Worm (Caenorhabditis elegans) whole organism, L2 larva: ENCODE data around the gene npax-1.

Source experiments
- C34F6.9 ChIP-seq: fragments of 150-350 bp; optimal IDR thresholded peaks from 2 replicates; lab custom pipeline; 2014; ENCODE audit warnings: missing biosample characterization, missing genetic modification characterization
- F13H6.1 ChIP-seq: sonication (generic microtip); optimal IDR thresholded peaks from 2 replicates; lab custom pipeline; 2016; ENCODE audit warnings: missing genetic modification characterization, missing compliant biosample characterization
- R02D3.7 ChIP-seq: fragments of 150-350 bp; optimal IDR thresholded peaks from 2 replicates; lab custom pipeline; 2014; ENCODE audit warnings: missing biosample characterization, missing genetic modification characterization
- Y55F3AM.14 ChIP-seq: fragments of 200-800 bp; sonication (Bioruptor generic); optimal IDR thresholded peaks from 2 replicates; lab custom pipeline; 2018; ENCODE audit warnings: mild to moderate bottlenecking, missing genetic modification characterization, missing compliant biosample characterization
- ZK546.5 ChIP-seq: sonication (generic microtip); optimal IDR thresholded peaks from 2 replicates; lab custom pipeline; 2017; ENCODE audit warnings: missing biosample characterization, missing genetic modification characterization
- alr-1 ChIP-seq: fragments of 150-350 bp; optimal IDR thresholded peaks from 2 replicates; lab custom pipeline; 2014; ENCODE audit warnings: missing biosample characterization, missing genetic modification characterization
- aly-2 ChIP-seq: fragments of 150-350 bp; optimal IDR thresholded peaks from 2 replicates; lab custom pipeline; 2014; ENCODE audit warnings: missing biosample characterization, missing genetic modification characterization
- blmp-1 ChIP-seq: sonication (generic microtip); optimal IDR thresholded peaks from 2 replicates; lab custom pipeline; 2017; ENCODE audit warnings: missing genetic modification characterization, mild to moderate bottlenecking, missing compliant biosample characterization, antibody characterized with exemption, moderate library complexity; ENCODE audit not compliant: insufficient read depth
- ceh-82 ChIP-seq: fragments of 150-350 bp; optimal IDR thresholded peaks from 2 replicates; lab custom pipeline; 2014; ENCODE audit warnings: missing biosample characterization, missing genetic modification characterization
- crh-2 ChIP-seq: sonication (generic microtip); optimal IDR thresholded peaks from 2 replicates; lab custom pipeline; 2017; ENCODE audit warnings: missing biosample characterization, missing genetic modification characterization
- dmd-4 ChIP-seq: sonication (generic microtip); optimal IDR thresholded peaks from 2 replicates; lab custom pipeline; 2017; ENCODE audit warnings: missing biosample characterization, missing genetic modification characterization
- elt-1 ChIP-seq: fragments of 150-350 bp; optimal IDR thresholded peaks from 2 replicates; lab custom pipeline; 2014; ENCODE audit warnings: missing biosample characterization, missing genetic modification characterization
- elt-3 ChIP-seq: sonication (generic microtip); optimal IDR thresholded peaks from 2 replicates; lab custom pipeline; 2017; ENCODE audit warnings: missing biosample characterization, missing genetic modification characterization
- fos-1 ChIP-seq: fragments of 150-350 bp; optimal IDR thresholded peaks from 2 replicates; lab custom pipeline; 2014; ENCODE audit warnings: missing biosample characterization, missing genetic modification characterization
- gmeb-1 ChIP-seq: fragments of 150-350 bp; optimal IDR thresholded peaks from 2 replicates; lab custom pipeline; 2014; ENCODE audit warnings: missing biosample characterization, missing genetic modification characterization
- lin-11 ChIP-seq: fragments of 150-350 bp; sonication (generic microtip); optimal IDR thresholded peaks from 2 replicates; lab custom pipeline; 2014; ENCODE audit warnings: missing biosample characterization, missing genetic modification characterization, inconsistent platforms, mixed read lengths
- lin-13 ChIP-seq: fragments of 150-350 bp; optimal IDR thresholded peaks from 2 replicates; lab custom pipeline; 2014; ENCODE audit warnings: missing biosample characterization, missing genetic modification reagents, missing genetic modification characterization
- lin-39 ChIP-seq: fragments of 150-350 bp; optimal IDR thresholded peaks from 2 replicates; lab custom pipeline; 2014; ENCODE audit warnings: missing biosample characterization, missing genetic modification reagents, missing genetic modification characterization
- lsy-2 ChIP-seq, 2 experiments: fragments of 150-350 bp in 1 of 2; sonication (generic microtip) in 1 of 2; optimal IDR thresholded peaks; 2 replicates each; lab custom pipeline; 2014 to 2017; ENCODE audit warnings: missing biosample characterization in 2 of 2, missing genetic modification characterization in 2 of 2
- mbf-1 ChIP-seq: sonication (generic microtip); optimal IDR thresholded peaks from 2 replicates; lab custom pipeline; 2017; ENCODE audit warnings: missing biosample characterization, missing genetic modification characterization
- mdl-1 ChIP-seq, 2 experiments: fragments of 150-350 bp in 1 of 2; sonication (generic microtip) in 1 of 2; optimal IDR thresholded peaks; 2 replicates each; lab custom pipeline; 2017; ENCODE audit warnings: missing biosample characterization in 2 of 2, missing genetic modification characterization in 2 of 2
- nhr-12 ChIP-seq: fragments of 150-350 bp; optimal IDR thresholded peaks from 2 replicates; lab custom pipeline; 2014; ENCODE audit warnings: missing biosample characterization, missing genetic modification characterization
- nhr-129 ChIP-seq: fragments of 150-350 bp; optimal IDR thresholded peaks from 2 replicates; lab custom pipeline; 2014; ENCODE audit warnings: missing biosample characterization, missing genetic modification characterization
- nhr-21 ChIP-seq: fragments of 150-350 bp; optimal IDR thresholded peaks from 2 replicates; lab custom pipeline; 2014; ENCODE audit warnings: missing biosample characterization, missing genetic modification characterization
- nhr-25 ChIP-seq: fragments of 150-350 bp; sonication (generic microtip); optimal IDR thresholded peaks from 3 replicates; lab custom pipeline; 2014; ENCODE audit warnings: missing biosample characterization, missing genetic modification characterization
- peb-1 ChIP-seq: fragments of 150-350 bp; optimal IDR thresholded peaks from 2 replicates; lab custom pipeline; 2014; ENCODE audit warnings: missing biosample characterization, missing genetic modification characterization
- sma-9 ChIP-seq, 2 experiments: fragments of 150-350 bp in 1 of 2; sonication (generic microtip) in 1 of 2; optimal IDR thresholded peaks; 2 replicates each; lab custom pipeline; 2014 to 2016; ENCODE audit warnings: missing genetic modification characterization in 2 of 2, mild to moderate bottlenecking in 1 of 2, missing biosample characterization in 1 of 2, missing compliant biosample characterization in 1 of 2, missing genetic modification reagents in 1 of 2, moderate library complexity in 1 of 2
- snpc-4 ChIP-seq: fragments of 150-350 bp; optimal IDR thresholded peaks from 2 replicates; lab custom pipeline; 2014; ENCODE audit warnings: missing biosample characterization, missing genetic modification characterization
- unc-39 ChIP-seq: fragments of 150-350 bp; optimal IDR thresholded peaks from 2 replicates; lab custom pipeline; 2014; ENCODE audit warnings: missing biosample characterization, missing genetic modification characterization
- unc-55 ChIP-seq: fragments of 150-350 bp; sonication (generic microtip); optimal IDR thresholded peaks from 3 replicates; lab custom pipeline; 2014; ENCODE audit warnings: missing biosample characterization, missing genetic modification reagents, missing genetic modification characterization
- zag-1 ChIP-seq: fragments of 150-350 bp; optimal IDR thresholded peaks from 2 replicates; lab custom pipeline; 2014; ENCODE audit warnings: missing biosample characterization, missing genetic modification characterization
- ztf-1 ChIP-seq: fragments of 200-800 bp; sonication (Bioruptor generic); conservative IDR thresholded peaks from 2 replicates; pipeline ENCODE4 v1.3.6; 2022; ENCODE audit warnings: missing genetic modification characterization, missing compliant biosample characterization
- ztf-11 ChIP-seq: sonication (generic microtip); optimal IDR thresholded peaks from 2 replicates; lab custom pipeline; 2017; ENCODE audit warnings: missing biosample characterization, missing genetic modification characterization

npax-1 gene

DNA sequence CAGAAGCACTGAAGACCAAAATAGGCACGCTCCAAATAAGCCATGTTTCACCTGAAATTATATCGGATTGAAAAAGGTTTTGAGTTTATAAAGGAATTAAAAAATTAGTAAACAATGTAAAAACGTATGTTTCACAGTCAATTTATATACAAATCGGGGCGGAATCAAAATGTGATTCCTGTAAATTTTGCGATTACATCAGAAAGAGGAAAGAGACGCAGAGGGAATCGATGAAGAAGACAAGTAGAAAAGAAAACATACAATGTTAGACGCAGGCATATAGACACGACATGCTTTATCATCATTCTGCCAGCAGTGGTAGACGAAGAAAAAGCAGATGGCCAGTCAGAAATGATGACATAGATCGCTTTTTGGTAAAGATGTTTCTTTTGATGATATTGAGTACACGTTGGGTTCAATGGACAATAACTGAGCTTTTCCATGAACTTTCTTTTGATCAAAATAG lies 32.9 kb upstream of the npax-1 start, which contains the start of gene msra-1 (continued):
- TF ChIP-seq fos-1 = peak; percentile 88
- no peak for TF ChIP-seq nhr-21 (tag; lab: Kevin White, UChicago)
- TF ChIP-seq elt-3 (tag; lab: Kevin White, UChicago) = no peak
- TF ChIP-seq lin-13 (GFP tag; lab: Kevin White, UChicago) = no peak

DNA sequence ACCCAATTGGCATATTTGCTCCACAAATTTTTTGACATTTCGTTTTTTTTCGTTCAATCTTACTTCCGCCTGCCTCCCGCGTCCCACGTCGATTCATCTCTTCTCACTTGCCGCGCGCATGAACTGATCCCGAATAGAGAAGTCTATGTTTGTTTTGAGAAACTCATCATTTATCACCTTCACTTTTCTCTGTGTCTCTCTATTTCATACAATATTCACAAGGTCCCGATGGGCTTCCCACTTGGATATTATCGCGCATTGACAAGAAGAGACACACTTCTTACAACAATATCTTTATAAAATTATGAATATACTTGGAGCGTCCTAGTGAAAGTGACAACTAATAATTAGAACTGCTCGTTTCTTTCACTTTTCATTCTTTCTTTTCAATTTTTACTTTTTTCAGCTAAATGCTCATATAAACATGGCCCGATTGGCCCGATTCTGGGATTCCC lies 27.4 kb upstream of the npax-1 start, which contains the start of gene insc-1:
insc-1 (plus strand) TSS at position 405 of the 455 bp plus-strand sequence.
- no peak for TF ChIP-seq alr-1 (tag; lab: Kevin White, UChicago)
- TF ChIP-seq blmp-1 = peak; percentile 7
- TF ChIP-seq nhr-12 (tag; lab: Kevin White, UChicago) = no peak

DNA sequence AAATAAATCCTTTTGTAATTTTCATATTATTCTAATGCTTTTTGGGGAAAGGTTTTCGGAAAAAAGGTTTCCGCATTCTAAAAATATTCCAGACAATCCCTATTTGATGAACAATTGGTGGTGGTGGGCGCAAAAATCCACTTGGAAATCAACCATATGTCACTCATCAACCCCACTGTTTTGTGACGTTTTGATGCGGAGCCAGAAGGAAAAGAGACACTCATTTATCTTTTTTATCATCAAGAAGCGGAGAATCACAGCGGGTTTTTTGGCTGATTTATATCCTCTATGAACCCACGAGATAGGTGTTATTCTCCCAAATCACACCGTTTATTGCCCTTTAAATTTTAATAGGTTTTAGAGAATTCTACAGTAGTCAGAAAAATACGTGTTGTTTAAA lies 26.1 kb upstream of the npax-1 start:
- no peak for TF ChIP-seq nhr-12 (tag; lab: Kevin White, UChicago)
- TF ChIP-seq zag-1 (tag; lab: Kevin White, UChicago) = no peak
- TF ChIP-seq dmd-4 (tag; lab: Kevin White, UChicago) = no peak
- TF ChIP-seq ztf-11 = no peak
- TF ChIP-seq unc-39 (tag; lab: Kevin White, UChicago) = no peak
- TF ChIP-seq snpc-4 (tag; lab: Kevin White, UChicago) = no peak
- TF ChIP-seq lsy-2 (tag; optimal IDR thresholded peaks at IDR 0.05; lab: Kevin White, UChicago) = no peak
- no peak for TF ChIP-seq sma-9 (GFP tag; optimal IDR thresholded peaks at IDR 0.05; lab: Kevin White, UChicago)
- no peak for TF ChIP-seq sma-9 (tag; optimal IDR thresholded peaks at IDR 0.05; lab: Kevin White, UChicago)
- TF ChIP-seq nhr-25 = no peak
- no peak for TF ChIP-seq fos-1

DNA sequence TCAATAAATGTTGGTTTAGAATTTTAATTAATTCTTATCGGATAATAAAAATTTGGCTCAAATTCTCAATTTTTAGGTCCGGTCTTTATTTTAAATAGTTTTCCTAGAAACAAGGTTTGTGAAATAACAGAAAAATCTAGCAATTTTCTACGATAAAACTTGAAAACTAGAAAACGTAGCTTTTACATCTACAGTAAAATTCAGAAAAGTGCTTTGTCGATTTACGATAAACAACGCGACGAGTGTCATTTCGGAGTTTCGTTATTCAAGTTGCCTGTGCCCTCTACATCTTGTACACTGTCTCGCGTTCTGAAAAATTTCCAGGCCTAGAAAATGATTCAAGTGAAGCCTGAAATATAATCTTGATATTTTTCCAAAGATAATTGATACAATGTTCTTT lies 25.6 kb upstream of the npax-1 start:
- TF ChIP-seq alr-1 (tag; lab: Kevin White, UChicago) (no peak), lsy-2 (tag; optimal IDR thresholded peaks at IDR 0.05; lab: Kevin White, UChicago) (peak in 1 of 2 experiments; percentile 60), ztf-1 (no peak), peb-1 (tag; lab: Kevin White, UChicago) (no peak), nhr-21 (tag; lab: Kevin White, UChicago) (no peak), unc-55 (GFP tag; lab: Kevin White, UChicago) (peak; percentile 58), mdl-1 (tag; optimal IDR thresholded peaks at IDR 0.05; lab: Kevin White, UChicago) (no peak), ceh-82 (tag; lab: Kevin White, UChicago) (no peak), dmd-4 (tag; lab: Kevin White, UChicago) (no peak), R02D3.7 (tag; lab: Kevin White, UChicago) (peak; percentile 66), aly-2 (no peak), C34F6.9 (tag; lab: Kevin White, UChicago) (peak; percentile 36), crh-2 (no peak), F13H6.1 (no peak), sma-9 (GFP tag; optimal IDR thresholded peaks at IDR 0.05; lab: Kevin White, UChicago) (no peak), sma-9 (tag; optimal IDR thresholded peaks at IDR 0.05; lab: Kevin White, UChicago) (no peak)
- TF ChIP-seq, all 48 proteins: peak for 4

DNA sequence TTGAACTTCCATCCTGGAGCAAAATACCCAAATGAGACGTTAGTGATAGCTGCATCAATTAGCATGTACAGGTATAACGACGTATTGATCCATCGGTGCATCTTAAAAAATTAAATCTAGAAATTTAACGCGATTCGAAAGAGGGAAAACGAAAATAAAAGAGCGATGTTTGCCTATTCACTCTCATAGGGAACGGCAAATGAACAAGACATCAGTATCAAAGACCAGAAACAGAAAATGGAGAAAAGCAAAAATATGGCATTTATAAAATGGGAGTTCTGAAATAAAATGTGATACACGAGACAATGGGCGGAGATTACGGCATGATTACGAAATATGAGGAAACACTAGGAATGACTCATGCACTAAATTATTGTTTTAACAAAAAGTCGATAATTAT lies 25.2 kb upstream of the npax-1 start, which contains the start of gene haf-2:
haf-2 (minus strand) TSS at position 101 of the 400 bp plus-strand sequence.
- TF ChIP-seq mdl-1 (tag; optimal IDR thresholded peaks at IDR 0.05; lab: Kevin White, UChicago) (no peak), unc-55 (GFP tag; lab: Kevin White, UChicago) (no peak), elt-1 (no peak), unc-39 (tag; lab: Kevin White, UChicago) (no peak), Y55F3AM.14 (GFP tag; lab: Kevin White, UChicago) (no peak), mbf-1 (tag; lab: Kevin White, UChicago) (no peak), nhr-129 (tag; lab: Kevin White, UChicago) (no peak), lin-11 (tag; lab: Kevin White, UChicago) (no peak), ZK546.5 (no peak)

DNA sequence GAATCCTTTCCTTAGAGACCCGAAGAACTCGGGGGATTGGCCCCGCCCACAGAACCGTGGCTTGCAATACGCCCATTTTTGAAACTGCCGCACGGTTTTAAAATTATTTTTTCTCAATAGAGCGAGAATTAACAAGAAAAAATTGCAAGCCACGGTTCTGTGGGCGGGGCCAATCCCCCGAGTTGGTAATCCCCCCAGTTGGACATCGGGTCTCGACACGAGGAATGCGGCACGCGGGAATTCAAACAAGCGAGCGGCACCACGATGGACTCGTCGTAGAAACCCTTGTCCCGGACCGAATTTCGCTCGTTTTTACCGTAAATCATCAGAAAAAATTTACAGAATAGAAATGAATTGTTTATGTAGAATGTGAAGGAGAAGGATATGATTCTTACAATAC lies 21.9 kb upstream of the npax-1 start:
- TF ChIP-seq lin-39 (tag; lab: Kevin White, UChicago) (no peak), gmeb-1 (tag; lab: Kevin White, UChicago) (no peak), peb-1 (tag; lab: Kevin White, UChicago) (no peak), R02D3.7 (tag; lab: Kevin White, UChicago) (no peak), alr-1 (tag; lab: Kevin White, UChicago) (no peak), aly-2 (no peak), lsy-2 (tag; optimal IDR thresholded peaks at IDR 0.05; lab: Kevin White, UChicago) (no peak), nhr-129 (tag; lab: Kevin White, UChicago) (no peak), snpc-4 (tag; lab: Kevin White, UChicago) (no peak), dmd-4 (tag; lab: Kevin White, UChicago) (no peak), elt-3 (tag; lab: Kevin White, UChicago) (no peak)
